Worm (Caenorhabditis elegans) whole organism, L1 larva: ENCODE results near the gene F10E9.5.

Experiments
- F16B12.6 ChIP-seq: fragments of 150-350 bp; optimal IDR thresholded peaks from 2 replicates; lab custom pipeline; 2014; ENCODE audit warnings: missing biosample characterization, missing genetic modification characterization
- alr-1 ChIP-seq: fragments of 200-800 bp; sonication (Bioruptor generic); optimal IDR thresholded peaks from 2 replicates; lab custom pipeline; 2018; ENCODE audit warnings: borderline replicate concordance, mild to moderate bottlenecking, missing genetic modification characterization, missing compliant biosample characterization
- aly-2 ChIP-seq: fragments of 150-350 bp; optimal IDR thresholded peaks from 2 replicates; lab custom pipeline; 2014; ENCODE audit warnings: missing biosample characterization, missing genetic modification characterization
- ceh-63 ChIP-seq: fragments of 200-800 bp; sonication (Bioruptor generic); optimal IDR thresholded peaks from 2 replicates; lab custom pipeline; 2018; ENCODE audit warnings: mild to moderate bottlenecking, missing genetic modification characterization, missing compliant biosample characterization
- ceh-8 ChIP-seq: fragments of 200-800 bp; sonication (Bioruptor generic); optimal IDR thresholded peaks from 2 replicates; lab custom pipeline; 2018; ENCODE audit warnings: mild to moderate bottlenecking, missing genetic modification characterization, moderate library complexity, missing compliant biosample characterization
- ceh-82 ChIP-seq, 3 experiments: fragments of 150-350 bp in 1 of 3; sonication (generic microtip) in 2 of 3; optimal IDR thresholded peaks; 2 replicates each; lab custom pipeline; 2014 to 2017; ENCODE audit warnings: missing biosample characterization in 3 of 3, missing genetic modification characterization in 3 of 3
- ceh-90 ChIP-seq: sonication (generic microtip); optimal IDR thresholded peaks from 2 replicates; lab custom pipeline; 2016; ENCODE audit warnings: missing genetic modification characterization, missing compliant biosample characterization
- dpl-1 ChIP-seq, 3 experiments: fragments of 150-350 bp in 2 of 3; sonication (generic microtip) in 1 of 3; optimal IDR thresholded peaks; 2 replicates each; lab custom pipeline; 2014 to 2017; ENCODE audit warnings: missing biosample characterization in 3 of 3, missing genetic modification characterization in 3 of 3, missing genetic modification reagents in 3 of 3
- dsc-1 ChIP-seq: sonication (generic microtip); optimal IDR thresholded peaks from 2 replicates; lab custom pipeline; 2016; ENCODE audit warnings: mild to moderate bottlenecking, missing genetic modification characterization, missing compliant biosample characterization
- egl-27 ChIP-seq, 2 experiments: fragments of 150-350 bp in 1 of 2; sonication (generic microtip); optimal IDR thresholded peaks; 3 replicates each; lab custom pipeline; 2017 to 2018; ENCODE audit warnings: missing biosample characterization in 2 of 2, missing genetic modification characterization in 2 of 2, missing genetic modification reagents in 2 of 2
- elt-3 ChIP-seq, 6 experiments: fragments of 150-350 bp in 1 of 6; sonication (generic microtip); optimal IDR thresholded peaks; 2 replicates each; lab custom pipeline; 2017 to 2018; ENCODE audit warnings: missing biosample characterization in 6 of 6, missing genetic modification characterization in 6 of 6, inconsistent platforms in 1 of 6
- ets-5 ChIP-seq: fragments of 200-800 bp; sonication (Bioruptor generic); IDR thresholded peaks from 2 replicates; pipeline ENCODE4 v1.3.6; 2022; ENCODE audit warnings: missing genetic modification characterization, missing compliant biosample characterization
- fkh-10 ChIP-seq: sonication (generic microtip); optimal IDR thresholded peaks from 2 replicates; lab custom pipeline; 2017; ENCODE audit warnings: missing biosample characterization, missing genetic modification reagents, missing genetic modification characterization
- fkh-8 ChIP-seq: sonication (generic microtip); optimal IDR thresholded peaks from 2 replicates; lab custom pipeline; 2016; ENCODE audit warnings: mild to moderate bottlenecking, missing genetic modification characterization, missing compliant biosample characterization
- hlh-4 ChIP-seq: sonication (generic microtip); optimal IDR thresholded peaks from 2 replicates; lab custom pipeline; 2016; ENCODE audit warnings: mild to moderate bottlenecking, missing genetic modification characterization, missing compliant biosample characterization
- irx-1 ChIP-seq: sonication (generic microtip); optimal IDR thresholded peaks from 2 replicates; lab custom pipeline; 2016; ENCODE audit warnings: missing genetic modification characterization, missing compliant biosample characterization
- lin-14 ChIP-seq: fragments of 200-800 bp; sonication (Bioruptor generic); optimal IDR thresholded peaks from 2 replicates; lab custom pipeline; 2018; ENCODE audit warnings: mild to moderate bottlenecking, missing genetic modification characterization, moderate library complexity, missing compliant biosample characterization
- lin-15B ChIP-seq: fragments of 150-350 bp; sonication (generic microtip); optimal IDR thresholded peaks from 3 replicates; lab custom pipeline; 2014; ENCODE audit warnings: missing biosample characterization, missing genetic modification characterization
- lsy-2 ChIP-seq, 2 experiments: fragments of 150-350 bp; optimal IDR thresholded peaks; 2 replicates each; lab custom pipeline; 2014; ENCODE audit warnings: missing biosample characterization in 2 of 2, missing genetic modification characterization in 2 of 2
- mab-9 ChIP-seq: fragments of 200-800 bp; sonication (Bioruptor generic); IDR thresholded peaks from 2 replicates; pipeline ENCODE4 v1.3.6; 2022; ENCODE audit warnings: missing genetic modification reagents, missing genetic modification characterization, missing compliant biosample characterization
- mef-2 ChIP-seq: fragments of 150-350 bp; optimal IDR thresholded peaks from 2 replicates; lab custom pipeline; 2014; ENCODE audit warnings: missing biosample characterization, missing genetic modification characterization
- mep-1 ChIP-seq: fragments of 150-350 bp; optimal IDR thresholded peaks from 2 replicates; lab custom pipeline; 2014; ENCODE audit warnings: missing biosample characterization, missing genetic modification characterization
- nhr-19 ChIP-seq: fragments of 200-800 bp; sonication (Bioruptor generic); conservative IDR thresholded peaks from 2 replicates; pipeline ENCODE4 v1.3.6; 2022; ENCODE audit warnings: missing genetic modification characterization, missing compliant biosample characterization
- nhr-28 ChIP-seq: fragments of 150-350 bp; optimal IDR thresholded peaks from 2 replicates; lab custom pipeline; 2014; ENCODE audit warnings: missing biosample characterization, missing genetic modification characterization
- nhr-71 ChIP-seq: sonication (generic microtip); optimal IDR thresholded peaks from 2 replicates; lab custom pipeline; 2016; ENCODE audit warnings: mild to moderate bottlenecking, missing genetic modification characterization, moderate library complexity, missing compliant biosample characterization
- nhr-77 ChIP-seq: fragments of 150-350 bp; optimal IDR thresholded peaks from 2 replicates; lab custom pipeline; 2014; ENCODE audit warnings: missing biosample characterization, missing genetic modification characterization
- nhr-85 ChIP-seq: sonication (generic microtip); peaks from one replicate; lab custom pipeline; 2016; ENCODE audit warnings: missing genetic modification characterization, inconsistent platforms, missing compliant biosample characterization
- pag-3 ChIP-seq: sonication (generic microtip); optimal IDR thresholded peaks from 2 replicates; lab custom pipeline; 2017; ENCODE audit warnings: missing genetic modification characterization, mild to moderate bottlenecking, missing compliant biosample characterization, antibody characterized with exemption, borderline replicate concordance; ENCODE audit not compliant: insufficient read depth
- pax-3 ChIP-seq: fragments of 200-800 bp; sonication (Bioruptor generic); optimal IDR thresholded peaks from 2 replicates; lab custom pipeline; 2018; ENCODE audit warnings: mild to moderate bottlenecking, missing genetic modification characterization, moderate library complexity, missing compliant biosample characterization
- rnt-1 ChIP-seq: sonication (generic microtip); optimal IDR thresholded peaks from 2 replicates; lab custom pipeline; 2016; ENCODE audit warnings: mild to moderate bottlenecking, missing genetic modification characterization, moderate library complexity, missing compliant biosample characterization
- skn-1 ChIP-seq: fragments of 150-350 bp; optimal IDR thresholded peaks from 2 replicates; lab custom pipeline; 2014; ENCODE audit warnings: missing biosample characterization, missing genetic modification characterization
- snpc-4 ChIP-seq: fragments of 150-350 bp; optimal IDR thresholded peaks from 2 replicates; lab custom pipeline; 2014; ENCODE audit warnings: missing biosample characterization, missing genetic modification characterization
- snu-23 ChIP-seq: sonication (generic microtip); optimal IDR thresholded peaks from 2 replicates; lab custom pipeline; 2016; ENCODE audit warnings: missing genetic modification characterization, missing compliant biosample characterization
- sox-4 ChIP-seq: sonication (generic microtip); optimal IDR thresholded peaks from 2 replicates; lab custom pipeline; 2016; ENCODE audit warnings: missing genetic modification characterization, missing compliant biosample characterization
- sptf-1 ChIP-seq: fragments of 150-350 bp; optimal IDR thresholded peaks from 2 replicates; lab custom pipeline; 2014; ENCODE audit warnings: missing biosample characterization, missing genetic modification characterization
- sup-37 ChIP-seq: fragments of 200-800 bp; sonication (Bioruptor generic); optimal IDR thresholded peaks from 2 replicates; lab custom pipeline; 2018; ENCODE audit warnings: mild to moderate bottlenecking, missing genetic modification characterization, missing compliant biosample characterization
- swsn-7 ChIP-seq: sonication (generic microtip); optimal IDR thresholded peaks from 2 replicates; lab custom pipeline; 2016; ENCODE audit warnings: missing genetic modification characterization, missing compliant biosample characterization
- tbx-2 ChIP-seq: sonication (generic microtip); optimal IDR thresholded peaks from 2 replicates; lab custom pipeline; 2016; ENCODE audit warnings: missing genetic modification characterization, missing compliant biosample characterization
- unc-30 ChIP-seq: sonication (generic microtip); optimal IDR thresholded peaks from 2 replicates; lab custom pipeline; 2017; ENCODE audit warnings: missing biosample characterization, missing genetic modification characterization
- unc-86 ChIP-seq: sonication (generic microtip); optimal IDR thresholded peaks from 2 replicates; lab custom pipeline; 2016; ENCODE audit warnings: missing genetic modification characterization, missing compliant biosample characterization
- vab-15 ChIP-seq: sonication (generic microtip); optimal IDR thresholded peaks from 2 replicates; lab custom pipeline; 2017; ENCODE audit warnings: missing genotype, mild to moderate bottlenecking, missing genetic modification characterization, missing compliant biosample characterization
- zip-4 ChIP-seq: fragments of 200-800 bp; sonication (Bioruptor generic); optimal IDR thresholded peaks from 2 replicates; lab custom pipeline; 2018; ENCODE audit warnings: mild to moderate bottlenecking, missing genetic modification characterization, moderate library complexity, missing compliant biosample characterization
- ztf-11 ChIP-seq, 2 experiments: sonication (generic microtip); optimal IDR thresholded peaks; 2 replicates each; lab custom pipeline; 2016 to 2017; ENCODE audit warnings: missing genetic modification characterization in 2 of 2, missing biosample characterization in 1 of 2, missing compliant biosample characterization in 1 of 2

Gene F10E9.5

ce11 chrIII:8281310-8281709 lies 26.1 kb upstream of the F10E9.5 start:
- TF ChIP-seq pag-3 (tag; lab: Kevin White, UChicago), result no peak
- no peak for TF ChIP-seq nhr-28 (tag; lab: Kevin White, UChicago)
- no peak for TF ChIP-seq mab-9 (GFP tag; lab: Robert Waterston, UW)
- no peak for TF ChIP-seq nhr-77 (tag; lab: Kevin White, UChicago)
- TF ChIP-seq swsn-7 (tag; lab: Kevin White, UChicago), result no peak
- TF ChIP-seq ceh-82 (tag; optimal IDR thresholded peaks at IDR 0.05; lab: Kevin White, UChicago), result no peak
- no peak for TF ChIP-seq nhr-71 (tag; lab: Kevin White, UChicago)
- no peak for TF ChIP-seq ztf-11 (tag; optimal IDR thresholded peaks at IDR 0.05; lab: Kevin White, UChicago)
- TF ChIP-seq, all 84 proteins: peak for 0

ce11 chrIII:8283525-8283924 lies 23.9 kb upstream of the F10E9.5 start:
- no peak for TF ChIP-seq alr-1 (tag; lab: Kevin White, UChicago)
- peak in 1 of 2 experiments; percentile 69 for TF ChIP-seq ztf-11 (tag; optimal IDR thresholded peaks at IDR 0.05; lab: Kevin White, UChicago)
- no peak for TF ChIP-seq fkh-8 (tag; lab: Kevin White, UChicago)
- no peak for TF ChIP-seq ceh-63
- no peak for TF ChIP-seq ceh-82 (tag; optimal IDR thresholded peaks at IDR 0.05; lab: Kevin White, UChicago)
- TF ChIP-seq elt-3 (tag; optimal IDR thresholded peaks at IDR 0.05; lab: Kevin White, UChicago), result no peak
- TF ChIP-seq pax-3 (tag; lab: Kevin White, UChicago), result no peak
- no peak for TF ChIP-seq zip-4
- TF ChIP-seq nhr-85 (tag; lab: Kevin White, UChicago), result peak; percentile 54
- no peak for TF ChIP-seq unc-30
- TF ChIP-seq sox-4 (tag; lab: Kevin White, UChicago), result no peak
- peak; percentile 47 for TF ChIP-seq tbx-2 (tag; lab: Kevin White, UChicago)
- no peak for TF ChIP-seq skn-1
- peak; percentile 3 for TF ChIP-seq unc-86 (tag; lab: Kevin White, UChicago)
- no peak for TF ChIP-seq ceh-8 (GFP tag; lab: Kevin White, UChicago)
- TF ChIP-seq, all 84 proteins: peak for 4

ce11 chrIII:8286003-8286402 lies 21.4 kb upstream of the F10E9.5 start:
- peak; percentile 62 for TF ChIP-seq fkh-10 (GFP tag; lab: Kevin White, UChicago)
- peak; percentile 19 for TF ChIP-seq lin-14
- no peak for TF ChIP-seq mef-2 (tag; lab: Kevin White, UChicago)
- TF ChIP-seq sox-4 (tag; lab: Kevin White, UChicago), result no peak
- no peak for TF ChIP-seq ceh-90 (tag; lab: Kevin White, UChicago)
- TF ChIP-seq dsc-1, result no peak
- no peak for TF ChIP-seq vab-15 (tag; lab: Kevin White, UChicago)

ce11 chrIII:8286824-8287223 lies 20.6 kb upstream of the F10E9.5 start:
- no peak for TF ChIP-seq pag-3 (tag; lab: Kevin White, UChicago)
- TF ChIP-seq snpc-4, result no peak
- TF ChIP-seq ceh-82 (tag; optimal IDR thresholded peaks at IDR 0.05; lab: Kevin White, UChicago), result no peak
- no peak for TF ChIP-seq aly-2
- no peak for TF ChIP-seq irx-1 (tag; lab: Kevin White, UChicago)
- TF ChIP-seq, all 84 proteins: peak for 0

- TF ChIP-seq pag-3 (tag; lab: Kevin White, UChicago) (peak; percentile 23), sup-37 (GFP tag; lab: Kevin White, UChicago) (no peak), ceh-82 (tag; optimal IDR thresholded peaks at IDR 0.05; lab: Kevin White, UChicago) (peak in 1 of 3 experiments; percentile 21), ets-5 (GFP tag; lab: Robert Waterston, UW) (no peak), lsy-2 (tag; optimal IDR thresholded peaks at IDR 0.05; lab: Kevin White, UChicago) (peak in 1 of 2 experiments; percentile 37), sptf-1 (tag; lab: Kevin White, UChicago) (no peak), ztf-11 (tag; optimal IDR thresholded peaks at IDR 0.05; lab: Kevin White, UChicago) (peak in 1 of 2 experiments; percentile 35), unc-86 (tag; lab: Kevin White, UChicago) (no peak), hlh-4 (tag; lab: Kevin White, UChicago) (no peak), dpl-1 (GFP tag; optimal IDR thresholded peaks at IDR 0.05; lab: Kevin White, UChicago) (peak in 1 of 3 experiments; percentile 6), dsc-1 (peak; percentile 55), lin-14 (peak; percentile 92), lin-15B (tag; lab: Kevin White, UChicago) (no peak), F16B12.6 (no peak), swsn-7 (tag; lab: Kevin White, UChicago) (peak; percentile 26), nhr-19 (GFP tag; lab: Robert Waterston, UW) (peak; percentile 20; the same call in 1 of the 2 replicates), fkh-10 (GFP tag; lab: Kevin White, UChicago) (peak; percentile 0), mep-1 (tag; lab: Kevin White, UChicago) (peak; percentile 40), rnt-1 (tag; lab: Kevin White, UChicago) (peak; percentile 34), egl-27 (tag; optimal IDR thresholded peaks at IDR 0.05; lab: Kevin White, UChicago) (no peak), zip-4 (no peak), snu-23 (GFP tag; lab: Kevin White, UChicago) (peak; percentile 29), irx-1 (tag; lab: Kevin White, UChicago) (no peak)
These were observed 19.9 kb upstream of the F10E9.5 start for ce11 chrIII:8287519-8287918.
